Worm (Caenorhabditis elegans) whole organism, L4 larva: ENCODE measurements around the gene Y77E11A.7.

Experiments used
- Y75B8A.6 ChIP-seq: fragments of 200-800 bp; sonication (Bioruptor generic); IDR thresholded peaks from 2 replicates; pipeline ENCODE4 v1.3.6; 2022; ENCODE audit warnings: missing genetic modification reagents, missing genetic modification characterization, missing compliant biosample characterization
- nhr-10 ChIP-seq: fragments of 150-350 bp; optimal IDR thresholded peaks from 2 replicates; lab custom pipeline; 2014; ENCODE audit warnings: missing biosample characterization, missing genetic modification characterization
- tag-97 ChIP-seq: fragments of 200-800 bp; sonication (Bioruptor generic); IDR thresholded peaks from 2 replicates; pipeline ENCODE4 v1.3.6; 2022; ENCODE audit warnings: missing genetic modification characterization, missing compliant biosample characterization

- TF ChIP-seq nhr-10: no peak
- no peak for TF ChIP-seq Y75B8A.6 (GFP tag; lab: Robert Waterston, UW)
- TF ChIP-seq tag-97: no peak
Observed at ce11 chrIV:1388079-1388478, 31.6 kb downstream of the Y77E11A.7 start.
